Worm (Caenorhabditis elegans) whole organism, dauer: ENCODE data around the gene ceh-54.

Experiments
- unc-62 ChIP-seq: sonication (generic microtip); optimal IDR thresholded peaks from 2 replicates; lab custom pipeline; 2017; ENCODE audit warnings: missing biosample characterization, missing genetic modification reagents, missing genetic modification characterization

ceh-54 gene

DNA sequence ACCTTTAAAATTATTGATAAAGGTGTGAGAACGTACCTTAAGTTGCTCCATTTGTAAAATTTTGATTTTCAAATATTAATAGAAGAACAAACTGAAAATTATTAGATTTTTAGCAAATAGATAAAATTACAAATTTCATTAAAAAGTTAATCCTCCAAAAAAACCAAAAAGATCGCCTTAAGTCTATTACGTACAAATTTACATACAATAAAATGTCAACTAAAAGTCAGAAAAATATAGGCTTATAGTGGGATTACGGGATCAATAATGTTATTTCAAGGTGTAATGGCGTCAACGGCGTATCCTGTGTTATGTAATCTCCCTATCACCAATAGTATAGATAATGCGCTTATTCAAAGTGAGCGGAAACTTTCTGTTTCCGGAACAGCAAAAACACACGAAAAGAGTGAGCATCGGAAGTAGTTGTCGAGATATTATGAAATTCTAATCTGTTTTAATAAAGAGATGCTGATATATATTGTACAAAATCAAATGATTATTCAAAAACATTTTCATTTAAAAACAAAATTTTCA, at the start of gene ceh-54:
Gene ceh-54 (minus strand): TSS at position 51 of the 534 bp plus-strand sequence.
- TF ChIP-seq unc-62 (GFP tag; lab: Kevin White, UChicago) = no peak

DNA sequence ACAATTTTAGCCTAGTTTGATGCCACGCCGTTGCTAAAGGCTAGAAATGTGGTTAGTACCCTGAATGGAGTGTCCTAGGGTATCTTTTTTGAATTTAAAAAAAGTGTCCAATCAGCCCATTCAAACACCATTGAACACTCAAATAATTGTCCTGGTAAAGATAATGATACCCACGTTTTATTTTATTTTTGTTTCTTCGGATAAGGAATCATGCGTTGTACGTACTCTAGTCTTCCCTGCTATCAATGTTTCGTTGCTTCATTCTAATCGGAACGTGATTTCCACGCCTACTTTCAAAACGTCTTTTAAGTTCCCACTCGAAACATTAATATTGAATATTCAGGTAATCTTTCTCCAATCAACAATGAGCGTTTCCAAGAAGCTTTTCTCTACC, 46.6 kb upstream of the ceh-54 start, which contains the start of gene got-2.2:
Gene got-2.2 (plus strand): TSS at position 344 of the 394 bp plus-strand sequence.
- no peak for TF ChIP-seq unc-62 (GFP tag; lab: Kevin White, UChicago)

DNA sequence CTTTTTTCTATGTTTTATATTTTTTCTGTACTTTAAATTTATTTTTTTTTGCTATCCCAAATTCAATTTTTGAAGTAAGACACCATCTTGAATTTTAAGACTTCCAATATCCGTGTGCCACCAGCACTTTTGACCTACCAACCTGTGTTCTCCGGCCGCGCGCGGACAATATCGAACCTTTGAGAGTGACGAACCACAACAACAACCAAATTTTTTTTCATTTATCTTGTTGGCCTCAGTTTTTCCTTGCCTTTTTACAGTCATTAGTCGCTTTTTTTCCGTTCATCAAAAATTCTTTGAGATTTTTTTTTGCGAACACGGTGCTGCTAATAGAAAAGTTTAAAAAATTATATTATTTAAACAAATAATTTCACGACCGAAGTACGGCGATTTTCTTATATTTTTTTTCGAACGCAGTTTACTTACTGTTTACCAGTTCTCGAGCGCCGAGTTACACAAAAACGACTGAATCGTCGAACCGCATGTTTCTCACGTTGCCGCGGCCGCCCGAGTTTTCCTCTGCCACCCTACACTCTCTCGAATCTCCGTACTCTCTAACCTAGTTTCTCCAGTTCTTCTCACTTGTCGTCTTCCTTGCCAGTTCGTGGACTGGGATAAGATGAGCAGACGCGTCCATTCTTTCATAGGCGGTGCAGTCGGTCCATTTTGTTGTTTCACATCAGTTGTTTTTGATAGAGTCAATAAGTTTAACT, 46.0 kb upstream of the ceh-54 start:
- no peak for TF ChIP-seq unc-62 (GFP tag; lab: Kevin White, UChicago)

DNA sequence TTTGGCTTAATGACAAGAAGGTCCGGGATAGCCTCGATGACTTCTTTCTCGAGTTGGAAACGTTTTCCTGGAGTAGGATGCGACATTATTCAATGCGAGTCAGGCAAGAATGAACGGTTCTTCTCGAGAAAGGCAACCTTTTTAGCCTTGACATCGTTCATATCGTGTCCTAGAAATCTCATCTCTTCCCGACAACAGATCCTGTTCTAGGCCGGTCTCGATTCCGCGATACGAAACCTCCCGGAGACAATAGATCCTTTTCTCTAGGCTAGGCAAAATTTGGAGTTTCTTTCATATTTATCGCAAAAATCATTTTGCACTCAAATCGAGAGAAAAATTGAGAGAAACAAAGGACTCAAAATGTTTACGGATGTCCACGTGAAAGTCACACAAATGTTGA, 44.9 kb upstream of the ceh-54 start, which contains the start of gene rml-3:
Gene rml-3 (minus strand): TSS at position 93 of the 400 bp plus-strand sequence.
- no peak for TF ChIP-seq unc-62 (GFP tag; lab: Kevin White, UChicago)

DNA sequence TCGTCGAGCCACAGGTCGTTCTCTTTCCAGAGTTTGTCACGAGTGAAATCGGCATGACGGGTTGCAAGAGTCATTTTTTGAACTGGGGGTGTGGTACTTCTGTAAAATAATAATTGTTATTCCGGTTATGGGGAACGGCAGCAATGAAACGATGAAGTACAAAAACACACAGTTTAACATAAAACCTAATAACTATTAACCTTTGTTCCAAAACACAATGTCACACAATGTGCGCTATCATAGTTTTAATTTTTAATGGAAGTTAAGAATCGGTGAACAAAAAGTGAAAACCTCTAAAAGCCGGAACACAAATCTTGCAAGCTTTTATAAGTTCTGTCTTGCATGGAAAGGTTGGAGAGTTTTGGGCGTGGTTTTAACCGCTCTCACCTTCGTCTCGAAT, 41.4 kb upstream of the ceh-54 start, which contains the start of gene hsp-43:
Gene hsp-43 (minus strand): TSS at position 101 of the 400 bp plus-strand sequence.
- no peak for TF ChIP-seq unc-62 (GFP tag; lab: Kevin White, UChicago)

DNA sequence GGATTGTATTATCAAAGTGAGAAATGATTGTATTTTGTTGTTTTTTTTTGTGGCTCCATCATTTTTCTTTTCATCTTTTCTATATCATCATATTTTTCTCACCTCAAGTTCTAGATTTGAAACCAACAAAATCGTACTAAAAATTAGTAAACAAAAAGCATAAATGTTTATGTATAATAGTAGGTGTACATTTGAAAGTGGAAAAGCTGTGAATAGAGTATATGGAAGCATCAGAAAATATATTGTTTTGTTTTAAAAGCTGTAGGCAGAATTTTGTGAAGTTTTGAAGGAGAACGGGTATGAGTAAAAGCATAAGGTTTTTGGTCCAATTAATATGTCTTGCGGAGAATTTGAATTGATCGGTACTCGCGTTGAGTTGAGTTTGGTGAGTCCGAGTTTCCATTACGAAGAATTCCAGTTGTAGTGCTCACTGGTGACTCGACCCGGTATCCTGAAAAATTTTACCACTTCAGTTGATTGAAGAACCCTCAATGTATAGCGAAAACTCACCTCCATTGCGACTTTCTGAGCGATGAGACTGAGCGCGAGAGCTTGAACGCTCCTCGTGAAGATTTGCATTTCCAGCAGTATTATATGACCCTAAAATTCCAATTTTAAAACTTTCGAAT, 39.1 kb upstream of the ceh-54 start, which contains the start of gene C14F11.4:
Gene C14F11.4 (minus strand): TSS at position 51 of the 629 bp plus-strand sequence.
- no peak for TF ChIP-seq unc-62 (GFP tag; lab: Kevin White, UChicago)

DNA sequence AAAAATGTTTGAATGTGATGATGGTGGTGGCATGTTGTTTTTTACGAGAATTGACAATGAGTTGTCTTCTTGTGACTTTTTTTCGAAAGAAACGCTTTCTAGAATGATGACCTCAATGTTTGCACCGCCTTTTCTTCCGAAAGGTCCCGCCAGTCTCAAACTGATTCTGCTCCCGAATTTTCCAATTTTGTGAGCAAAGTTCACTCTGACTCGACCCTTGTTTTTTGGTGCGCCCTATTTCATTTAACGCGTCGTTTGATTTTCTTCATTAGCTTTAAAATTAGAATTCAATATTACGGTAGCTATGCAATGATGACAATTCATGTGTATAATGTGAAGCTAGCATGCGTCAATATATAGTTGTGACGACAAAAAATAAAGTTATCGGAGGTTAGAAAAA, 36.6 kb upstream of the ceh-54 start, which contains the start of gene lite-1:
Gene lite-1 (minus strand): TSS at position 101 of the 400 bp plus-strand sequence.
- no peak for TF ChIP-seq unc-62 (GFP tag; lab: Kevin White, UChicago)

DNA sequence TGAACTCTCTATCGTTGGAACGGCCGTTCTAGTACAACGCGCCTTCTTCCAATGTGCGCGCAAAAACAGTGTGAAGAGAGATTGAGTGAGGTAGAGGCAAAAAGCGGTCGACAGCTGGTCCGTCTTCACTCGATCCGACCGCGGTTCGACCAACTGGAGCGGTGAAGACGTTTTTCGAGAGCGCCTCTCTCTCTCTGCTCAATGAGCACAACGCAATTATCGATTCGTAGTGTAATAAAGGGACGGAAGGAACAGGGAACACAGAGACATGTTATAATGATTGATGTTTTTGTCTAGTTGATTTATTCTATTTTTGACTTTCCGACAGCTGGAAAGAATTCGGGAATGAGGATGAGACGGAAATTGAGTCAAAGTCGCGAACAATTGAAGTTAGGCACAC, 30.8 kb upstream of the ceh-54 start:
- no peak for TF ChIP-seq unc-62 (GFP tag; lab: Kevin White, UChicago)

DNA sequence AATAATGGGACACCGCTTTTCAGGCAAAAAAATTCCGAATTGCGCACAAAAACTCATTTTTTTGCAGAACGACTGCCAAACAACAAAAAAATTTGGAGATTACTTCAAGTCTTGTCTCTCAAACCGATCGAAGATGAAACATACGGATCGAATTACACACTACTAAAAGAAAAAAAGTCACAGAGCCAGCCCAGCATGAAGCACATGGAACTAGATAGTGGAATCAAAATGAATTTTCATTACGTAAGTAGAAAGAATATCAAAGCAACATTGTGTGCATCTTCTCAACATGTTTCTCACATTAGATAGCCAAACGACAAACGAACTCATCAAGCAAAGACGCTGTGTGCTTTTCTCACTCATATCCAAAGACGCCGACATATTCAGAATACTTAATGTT, 27.1 kb upstream of the ceh-54 start:
- TF ChIP-seq unc-62 (GFP tag; lab: Kevin White, UChicago) = no peak

DNA sequence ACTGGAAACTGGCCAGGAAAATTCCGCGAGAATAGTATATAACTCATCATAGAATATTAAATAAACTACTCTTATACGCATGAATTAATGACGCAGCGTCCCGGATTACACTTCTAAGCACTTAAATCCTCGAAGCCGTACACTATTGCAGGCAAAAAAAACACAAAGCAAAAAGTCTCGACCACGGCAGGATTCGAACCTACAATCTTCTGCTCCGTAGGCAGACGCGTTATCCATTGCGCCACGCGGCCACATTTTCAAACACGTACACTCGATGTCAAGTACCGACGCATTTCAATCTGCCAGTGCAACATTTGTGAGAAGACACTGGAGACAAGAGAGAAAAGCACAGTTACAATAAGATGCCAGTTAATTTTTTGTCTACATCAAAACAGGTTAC, 25.9 kb upstream of the ceh-54 start:
- no peak for TF ChIP-seq unc-62 (GFP tag; lab: Kevin White, UChicago)

DNA sequence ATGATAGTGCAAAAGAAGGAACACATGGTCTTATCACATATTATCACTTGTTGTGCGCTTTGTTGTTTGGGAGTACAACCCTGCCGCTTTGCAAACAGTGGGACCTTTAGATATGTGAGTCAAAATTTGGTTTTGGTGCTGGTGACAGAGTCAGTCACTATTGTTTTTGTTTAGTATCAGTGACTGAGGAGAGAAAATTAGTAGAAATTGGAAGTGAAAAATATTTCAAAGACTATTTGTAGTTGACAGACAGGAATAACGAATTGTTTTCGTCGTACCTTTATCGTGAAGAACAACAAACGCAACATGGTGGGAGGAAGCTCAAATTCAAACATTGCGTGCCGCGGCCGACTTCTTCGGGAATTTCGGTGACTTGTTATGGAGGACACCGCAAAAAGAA, 22.5 kb upstream of the ceh-54 start, which contains the start of gene lrch-1:
Gene lrch-1 (minus strand): TSS at position 101 of the 400 bp plus-strand sequence.
- no peak for TF ChIP-seq unc-62 (GFP tag; lab: Kevin White, UChicago)

DNA sequence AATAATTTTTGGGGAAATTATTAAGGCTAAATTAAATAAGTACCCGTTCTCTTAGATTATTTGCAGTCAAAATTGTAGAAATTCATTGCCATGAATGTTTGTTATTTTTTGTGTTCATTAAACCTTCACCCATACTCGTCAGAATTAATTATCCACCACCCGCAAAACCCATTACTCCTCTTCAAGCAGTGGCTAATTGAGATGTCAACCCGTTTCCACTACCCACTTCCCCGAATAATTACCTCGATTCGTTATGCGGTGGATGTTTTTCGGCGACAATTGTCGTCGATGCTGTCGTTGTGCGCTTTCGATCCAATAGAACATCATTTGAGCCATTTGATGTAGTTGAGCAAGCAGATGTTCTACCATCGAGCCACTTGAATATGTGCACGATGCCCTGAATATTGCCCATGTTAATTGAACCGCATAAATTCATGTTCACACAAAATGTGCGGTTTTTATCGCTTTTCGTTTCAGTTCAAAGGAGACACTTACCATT, 17.3 kb upstream of the ceh-54 start:
- no peak for TF ChIP-seq unc-62 (GFP tag; lab: Kevin White, UChicago)

DNA sequence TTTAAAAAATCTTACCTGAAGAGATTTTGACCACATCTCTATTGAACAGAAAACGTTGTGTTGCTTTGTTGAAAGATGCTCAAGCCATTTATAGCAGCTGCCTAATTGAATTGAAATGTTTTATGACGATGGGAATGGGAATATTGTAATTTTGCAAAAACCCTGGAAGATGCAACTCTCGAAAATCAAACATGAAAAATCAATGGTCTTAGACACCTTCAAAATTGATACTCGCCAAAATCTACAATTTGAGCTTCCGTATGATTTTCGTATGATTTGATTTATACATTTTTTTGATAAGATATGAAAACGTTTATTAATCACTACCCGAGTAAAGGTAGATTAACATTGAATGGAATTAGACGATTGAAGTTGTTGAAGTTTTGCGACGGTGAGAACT, 14.4 kb upstream of the ceh-54 start, which contains the start of gene C14F11.7:
Gene C14F11.7 (minus strand): TSS at position 101 of the 400 bp plus-strand sequence.
- TF ChIP-seq unc-62 (GFP tag; lab: Kevin White, UChicago) = no peak

DNA sequence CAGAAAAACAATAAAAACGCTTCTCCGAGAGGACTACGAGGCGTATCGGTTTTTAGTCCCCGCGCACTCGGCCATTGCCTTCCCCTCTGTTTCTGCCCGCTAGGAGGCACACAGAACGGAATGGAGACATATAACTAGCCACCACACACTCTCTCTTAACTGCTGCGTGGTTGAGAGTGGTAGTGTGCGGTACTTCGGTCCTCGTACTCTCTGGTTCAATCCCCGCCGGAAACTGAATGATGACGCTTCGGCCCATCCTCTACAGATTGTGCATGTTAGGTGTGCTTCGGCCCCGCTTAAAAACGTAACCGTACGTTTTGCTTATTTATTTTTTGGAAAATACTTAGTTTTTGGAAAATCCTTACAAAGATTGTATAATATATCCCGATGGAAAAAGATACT, 13.6 kb upstream of the ceh-54 start, which contains the start of gene T13C5.6:
Gene T13C5.6 (minus strand): TSS at position 1 of the 402 bp plus-strand sequence.
- no peak for TF ChIP-seq unc-62 (GFP tag; lab: Kevin White, UChicago)

DNA sequence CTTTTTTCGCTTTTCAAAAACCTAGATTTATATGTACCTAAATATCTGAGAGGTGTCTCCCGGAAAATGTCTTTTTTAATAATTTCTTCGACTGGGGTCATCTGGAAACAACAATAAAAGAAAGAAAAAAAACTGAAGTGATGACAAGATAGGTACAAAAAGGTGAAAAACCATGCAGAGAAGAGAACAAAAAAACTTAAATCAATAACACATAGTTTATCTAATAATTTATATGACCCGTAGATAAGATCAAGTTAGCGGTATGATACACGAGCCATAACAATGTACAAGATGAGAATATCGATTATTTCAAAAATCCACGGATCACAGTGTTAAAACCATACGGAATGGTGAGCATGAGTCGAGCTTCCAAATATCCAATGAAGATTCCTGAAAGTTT, 12.3 kb upstream of the ceh-54 start, which contains the start of gene mtp-18:
Gene mtp-18 (minus strand): TSS at position 101 of the 400 bp plus-strand sequence.
- no peak for TF ChIP-seq unc-62 (GFP tag; lab: Kevin White, UChicago)

DNA sequence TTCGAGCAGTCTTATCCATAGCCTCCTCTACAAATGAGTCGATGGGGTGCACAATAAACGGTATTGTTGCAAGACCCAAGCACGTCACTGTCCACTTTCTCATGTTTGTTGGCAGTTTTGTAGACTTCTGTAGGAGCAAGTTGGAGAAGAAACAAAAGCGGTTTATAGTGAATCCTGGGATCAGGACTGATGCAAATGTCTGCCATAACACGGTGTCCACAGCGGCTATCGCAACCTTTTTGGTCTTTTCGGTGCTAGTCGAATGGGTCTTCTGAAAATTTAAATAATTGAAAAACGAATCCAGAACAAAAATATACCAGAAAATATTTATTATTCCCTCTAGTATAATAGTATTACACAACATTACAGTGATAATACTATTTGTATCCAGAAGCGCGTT, 11.3 kb upstream of the ceh-54 start:
- no peak for TF ChIP-seq unc-62 (GFP tag; lab: Kevin White, UChicago)
